Fruit fly (Drosophila melanogaster) whole organism, embryonic: Measurements from ENCODE around the gene flip.

Experiments
- Atf6 ChIP-seq: fragments of 200-800 bp; sonication (Bioruptor generic); IDR thresholded peaks from 2 replicates; pipeline ENCODE4 v1.3.6; 2022; ENCODE audit warnings: missing biosample characterization, missing genetic modification characterization
- B-H2 ChIP-seq: fragments of 200-800 bp; sonication (Bioruptor generic); optimal IDR thresholded peaks from 2 replicates; lab custom pipeline; 2018; ENCODE audit warnings: missing biosample characterization, mild to moderate bottlenecking, missing genetic modification characterization
- BEAF-32 ChIP-seq: fragments of 200-800 bp; sonication (Bioruptor generic); optimal IDR thresholded peaks from 3 replicates; lab custom pipeline; 2017; ENCODE audit warnings: missing biosample characterization, missing genetic modification characterization, mild to moderate bottlenecking, moderate library complexity, missing genetic modification reagents
- BtbVII ChIP-seq: fragments of 200-800 bp; sonication (Bioruptor generic); optimal IDR thresholded peaks from 3 replicates; lab custom pipeline; 2017; ENCODE audit warnings: missing biosample characterization, mild to moderate bottlenecking, missing genetic modification characterization
- CG10209 ChIP-seq: fragments of 200-800 bp; sonication (Bioruptor generic); optimal IDR thresholded peaks from 3 replicates; lab custom pipeline; 2017; ENCODE audit warnings: missing biosample characterization, mild to moderate bottlenecking, missing genetic modification characterization, missing genetic modification reagents
- CG10431 ChIP-seq: fragments of 200-800 bp; sonication (Bioruptor generic); optimal IDR thresholded peaks from 3 replicates; lab custom pipeline; 2018; ENCODE audit warnings: missing biosample characterization, mild to moderate bottlenecking, missing genetic modification characterization
- CG10979 ChIP-seq: fragments of 200-800 bp; sonication (Bioruptor generic); optimal IDR thresholded peaks from 2 replicates; lab custom pipeline; 2018; ENCODE audit warnings: missing biosample characterization, mild to moderate bottlenecking, missing genetic modification characterization, moderate library complexity
- CG11247 ChIP-seq: fragments of 200-800 bp; sonication (Bioruptor generic); IDR thresholded peaks from 2 replicates; pipeline ENCODE4 v1.3.6; 2022; ENCODE audit warnings: missing biosample characterization, missing genetic modification characterization
- CG13624 ChIP-seq: fragments of 200-800 bp; sonication (Bioruptor generic); optimal IDR thresholded peaks from 2 replicates; lab custom pipeline; 2016; ENCODE audit warnings: missing biosample characterization, missing genetic modification characterization
- CG15514 ChIP-seq: fragments of 200-800 bp; sonication (Bioruptor generic); optimal IDR thresholded peaks from 3 replicates; lab custom pipeline; 2017; ENCODE audit warnings: missing biosample characterization, missing genetic modification characterization, mild to moderate bottlenecking, moderate library complexity, missing genetic modification reagents
- CG18599 ChIP-seq: fragments of 200-800 bp; sonication (Bioruptor generic); optimal IDR thresholded peaks from 3 replicates; lab custom pipeline; 2017; ENCODE audit warnings: missing biosample characterization, missing genetic modification characterization, mild to moderate bottlenecking, moderate library complexity, missing genetic modification reagents
- CG2116 ChIP-seq: fragments of 200-800 bp; sonication (Bioruptor generic); optimal IDR thresholded peaks from 3 replicates; lab custom pipeline; 2018; ENCODE audit warnings: missing biosample characterization, mild to moderate bottlenecking, missing genetic modification characterization
- CG2712 ChIP-seq: fragments of 200-800 bp; optimal IDR thresholded peaks from 3 replicates; lab custom pipeline; 2019; ENCODE audit warnings: missing biosample characterization, mild to moderate bottlenecking, missing genetic modification characterization, moderate library complexity
- CG30403 ChIP-seq: fragments of 200-800 bp; sonication (Bioruptor generic); optimal IDR thresholded peaks from 3 replicates; lab custom pipeline; 2016; ENCODE audit warnings: missing biosample characterization, missing genetic modification characterization
- CG5180 ChIP-seq: fragments of 200-800 bp; sonication (Bioruptor generic); optimal IDR thresholded peaks from 3 replicates; lab custom pipeline; 2017; ENCODE audit warnings: missing biosample characterization, missing genetic modification characterization, mild to moderate bottlenecking, moderate library complexity, missing genetic modification reagents
- CG7745 ChIP-seq: fragments of 200-800 bp; sonication (Bioruptor generic); optimal IDR thresholded peaks from 2 replicates; lab custom pipeline; 2018; ENCODE audit warnings: missing biosample characterization, mild to moderate bottlenecking, missing genetic modification characterization, moderate library complexity
- CG7786 ChIP-seq: fragments of 200-800 bp; sonication (Bioruptor generic); optimal IDR thresholded peaks from 2 replicates; lab custom pipeline; 2016; ENCODE audit warnings: missing biosample characterization, missing genetic modification characterization
- CG9727 ChIP-seq: fragments of 200-800 bp; sonication (Bioruptor generic); optimal IDR thresholded peaks from 3 replicates; lab custom pipeline; 2017; ENCODE audit warnings: missing biosample characterization, mild to moderate bottlenecking, missing genetic modification characterization
- E2f2 ChIP-seq: fragments of 200-800 bp; sonication (Bioruptor generic); IDR thresholded peaks from 2 replicates; pipeline ENCODE4 v1.3.6; 2022; ENCODE audit warnings: missing biosample characterization, missing genetic modification characterization
- Ets97D ChIP-seq: fragments of 200-800 bp; sonication (Bioruptor generic); optimal IDR thresholded peaks from 3 replicates; lab custom pipeline; 2016; ENCODE audit warnings: missing biosample characterization, missing genetic modification characterization
- Hr51 ChIP-seq, 2 experiments: fragments of 200-800 bp; sonication (Bioruptor generic); optimal IDR thresholded peaks; 2 replicates in 1 of 2; 3 replicates in 1 of 2; lab custom pipeline; 2016 to 2018; ENCODE audit warnings: missing biosample characterization in 2 of 2, missing genetic modification characterization in 2 of 2, mild to moderate bottlenecking in 1 of 2, moderate library complexity in 1 of 2
- Hsf ChIP-seq: fragments of 200-800 bp; sonication (Bioruptor generic); optimal IDR thresholded peaks from 3 replicates; lab custom pipeline; 2016; ENCODE audit warnings: missing biosample characterization, missing genetic modification characterization
- Max ChIP-seq: fragments of 200-800 bp; sonication (Bioruptor generic); optimal IDR thresholded peaks from 2 replicates; lab custom pipeline; 2016; ENCODE audit warnings: missing biosample characterization, mild to moderate bottlenecking, missing genetic modification characterization
- Mes4 ChIP-seq: fragments of 200-800 bp; sonication (Bioruptor generic); optimal IDR thresholded peaks from 2 replicates; lab custom pipeline; 2016; ENCODE audit warnings: missing biosample characterization, missing genetic modification characterization
- Nf-YC ChIP-seq: fragments of 200-800 bp; optimal IDR thresholded peaks from 3 replicates; lab custom pipeline; 2019; ENCODE audit warnings: missing biosample characterization, mild to moderate bottlenecking, missing genetic modification characterization, moderate library complexity
- Opbp ChIP-seq: fragments of 200-800 bp; sonication (Bioruptor generic); IDR thresholded peaks from 3 replicates; pipeline ENCODE4 v1.3.6; 2022; ENCODE audit warnings: missing biosample characterization, missing genetic modification characterization; ENCODE audit not compliant: partially characterized antibody
- Sry-δ ChIP-seq: fragments of 200-800 bp; sonication (Bioruptor generic); optimal IDR thresholded peaks from 2 replicates; lab custom pipeline; 2016; ENCODE audit warnings: missing biosample characterization, missing genetic modification characterization
- Xrp1 ChIP-seq: fragments of 200-800 bp; sonication (Bioruptor generic); IDR thresholded peaks from 2 replicates; pipeline ENCODE4 v1.3.6; 2022; ENCODE audit warnings: missing biosample characterization, missing genetic modification characterization
- YL-1 ChIP-seq: fragments of 200-800 bp; sonication (Bioruptor generic); optimal IDR thresholded peaks from 3 replicates; lab custom pipeline; 2017; ENCODE audit warnings: missing biosample characterization, mild to moderate bottlenecking, missing genetic modification characterization
- dimm ChIP-seq: fragments of 200-800 bp; sonication (Bioruptor generic); IDR thresholded peaks from 2 replicates; pipeline ENCODE4 v1.3.6; 2022; ENCODE audit warnings: missing biosample characterization, missing genetic modification characterization
- ewg ChIP-seq: fragments of 200-800 bp; sonication (Bioruptor generic); optimal IDR thresholded peaks from 3 replicates; lab custom pipeline; 2017; ENCODE audit warnings: mild to moderate bottlenecking, missing biosample characterization, missing genetic modification reagents, missing genetic modification characterization
- her ChIP-seq: fragments of 200-800 bp; sonication (Bioruptor generic); optimal IDR thresholded peaks from 2 replicates; lab custom pipeline; 2016; ENCODE audit warnings: missing biosample characterization, missing genetic modification characterization
- lola ChIP-seq, 3 experiments: fragments of >200 bp in 2 of 3; fragments of 200-800 bp in 1 of 3; sonication (Bioruptor generic) in 1 of 3; optimal IDR thresholded peaks; 2 replicates each; lab custom pipeline; 2017 to 2019; ENCODE audit warnings: missing biosample characterization in 3 of 3, missing genetic modification characterization in 3 of 3, mild to moderate bottlenecking in 1 of 3, moderate library complexity in 1 of 3
- maf-S ChIP-seq: fragments of 200-800 bp; sonication (Bioruptor generic); optimal IDR thresholded peaks from 2 replicates; lab custom pipeline; 2016; ENCODE audit warnings: missing biosample characterization, missing genetic modification characterization
- mld ChIP-seq: fragments of 200-800 bp; sonication (Bioruptor generic); IDR thresholded peaks from 3 replicates; pipeline ENCODE4 v1.3.6; 2022; ENCODE audit warnings: missing biosample characterization, missing genetic modification characterization; ENCODE audit not compliant: partially characterized antibody
- prd ChIP-seq, 3 experiments: fragments of >200 bp in 2 of 3; fragments of 200-800 bp in 1 of 3; sonication (Bioruptor generic) in 1 of 3; optimal IDR thresholded peaks in 2 of 3; IDR thresholded peaks in 1 of 3; 2 replicates in 2 of 3; 3 replicates in 1 of 3; pipeline versions ENCODE4 v1.3.6 to Lab custom; 2017 to 2022; ENCODE audit warnings: missing biosample characterization in 1 of 3, missing genetic modification characterization in 1 of 3
- repo ChIP-seq: fragments of 200-800 bp; sonication (Bioruptor generic); optimal IDR thresholded peaks from 2 replicates; lab custom pipeline; 2016; ENCODE audit warnings: missing biosample characterization, missing genetic modification characterization
- row ChIP-seq: fragments of 200-800 bp; sonication (Bioruptor generic); IDR thresholded peaks from 3 replicates; pipeline ENCODE4 v1.3.6; 2022; ENCODE audit warnings: missing biosample characterization, missing genetic modification characterization
- sima ChIP-seq: fragments of 200-800 bp; sonication (Bioruptor generic); optimal IDR thresholded peaks from 2 replicates; lab custom pipeline; 2016; ENCODE audit warnings: missing biosample characterization, missing genetic modification characterization
- sob ChIP-seq: fragments of 200-800 bp; sonication (Bioruptor generic); IDR thresholded peaks from 2 replicates; pipeline ENCODE4 v1.3.6; 2022; ENCODE audit warnings: missing biosample characterization, missing genetic modification characterization
- ssp ChIP-seq: fragments of 200-800 bp; sonication (Bioruptor generic); IDR thresholded peaks from 2 replicates; pipeline ENCODE4 v1.3.6; 2022; ENCODE audit warnings: missing biosample characterization, missing genetic modification characterization
- stwl ChIP-seq: fragments of 200-800 bp; sonication (Bioruptor generic); optimal IDR thresholded peaks from 3 replicates; lab custom pipeline; 2018; ENCODE audit warnings: missing biosample characterization, mild to moderate bottlenecking, missing genetic modification characterization, moderate library complexity
- sug ChIP-seq: fragments of 200-800 bp; optimal IDR thresholded peaks from 2 replicates; lab custom pipeline; 2019; ENCODE audit warnings: missing biosample characterization, mild to moderate bottlenecking, missing genetic modification characterization, moderate library complexity
- tgo ChIP-seq: fragments of 200-800 bp; sonication (Bioruptor generic); IDR thresholded peaks from 3 replicates; pipeline ENCODE4 v1.3.6; 2022; ENCODE audit warnings: missing biosample characterization, missing genetic modification characterization
- unc-4 ChIP-seq: fragments of 200-800 bp; sonication (Bioruptor generic); IDR thresholded peaks from 2 replicates; pipeline ENCODE4 v1.3.6; 2022; ENCODE audit warnings: missing biosample characterization, missing genetic modification characterization; ENCODE audit not compliant: partially characterized antibody
- vfl ChIP-seq: fragments of 200-800 bp; sonication (Bioruptor generic); optimal IDR thresholded peaks from 2 replicates; lab custom pipeline; 2016; ENCODE audit warnings: missing biosample characterization, missing genetic modification characterization
- vvl ChIP-seq: fragments of 200-800 bp; sonication (Bioruptor generic); IDR thresholded peaks from 2 replicates; pipeline ENCODE4 v1.3.6; 2022; ENCODE audit warnings: missing biosample characterization, missing genetic modification characterization
- wek ChIP-seq: fragments of 200-800 bp; sonication (Bioruptor generic); optimal IDR thresholded peaks from 3 replicates; lab custom pipeline; 2018; ENCODE audit warnings: missing biosample characterization, mild to moderate bottlenecking, missing genetic modification characterization, moderate library complexity

The flip gene

DNA sequence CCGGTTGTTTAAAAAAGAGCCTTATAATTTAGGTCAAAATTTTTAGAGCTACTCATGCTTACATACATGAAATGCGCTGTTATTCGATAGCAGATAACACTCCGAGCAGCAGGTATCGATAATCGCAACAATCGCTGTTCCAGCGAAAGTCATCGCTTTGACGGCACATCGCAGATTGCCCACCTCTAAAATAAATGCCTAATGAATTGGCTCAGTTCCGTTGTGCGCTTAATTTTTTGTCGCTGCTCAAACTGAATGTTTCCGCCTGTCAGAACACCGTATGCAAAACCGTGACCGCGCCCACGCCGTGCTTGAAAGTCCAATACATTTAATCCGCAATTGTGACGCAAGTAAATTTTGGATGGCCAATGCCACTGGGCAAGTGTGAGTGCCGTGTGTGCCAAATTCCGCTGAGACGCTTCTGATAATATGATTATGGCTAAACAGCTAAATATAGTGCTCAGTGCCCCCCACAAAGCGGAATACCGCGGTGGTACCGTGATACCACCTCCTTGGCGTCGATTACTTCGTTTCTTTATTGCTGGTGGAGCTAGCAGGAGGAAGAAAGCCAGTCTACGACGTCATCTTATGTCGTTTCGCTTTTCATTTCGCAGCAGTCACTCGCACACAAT is 41.9 kb upstream of the flip start, which contains the start of gene CG9795 (continued):
- no peak for TF ChIP-seq Mes4
- TF ChIP-seq CG13624 (GFP tag; lab: Kevin White, UChicago): peak; percentile 18
- peak; percentile 93 for TF ChIP-seq sug (tag; lab: Kevin White, UChicago)
- TF ChIP-seq Hr51 (GFP tag; optimal IDR thresholded peaks at IDR 0.05; lab: Kevin White, UChicago): peak in 1 of 2 experiments; percentile 41
- peak; percentile 57 for TF ChIP-seq row
- peak; percentile 34 for TF ChIP-seq repo (GFP tag; lab: Kevin White, UChicago)
- no peak for TF ChIP-seq sima (GFP tag; lab: Kevin White, UChicago)
- TF ChIP-seq Sry-δ: peak; percentile 94
- peak; percentile 26 for TF ChIP-seq B-H2 (GFP tag; lab: Kevin White, UChicago)
- no peak for TF ChIP-seq CG9727 (GFP tag; lab: Kevin White, UChicago)
- TF ChIP-seq stwl (tag; lab: Kevin White, UChicago): peak; percentile 93
- peak; percentile 55 for TF ChIP-seq E2f2 (GFP tag; lab: Robert Waterston, UW)
- TF ChIP-seq BEAF-32: peak; percentile 80
- TF ChIP-seq CG2712 (tag; lab: Kevin White, UChicago): peak; percentile 41
- no peak for TF ChIP-seq prd (optimal IDR thresholded peaks at IDR 0.05; lab: Kevin White, UChicago)
- 0 out of 3 replicates have a peak, but pooled peaks have one; percentile 29 for TF ChIP-seq prd (GFP tag; IDR thresholded peaks at IDR 0.05; lab: Robert Waterston, UW)
- peak; percentile 38 for TF ChIP-seq CG30403 (GFP tag; lab: Kevin White, UChicago)
- peak; percentile 49 for TF ChIP-seq CG18599
- peak; percentile 92 for TF ChIP-seq Opbp (GFP tag; lab: Robert Waterston, UW)
- TF ChIP-seq maf-S (GFP tag; lab: Kevin White, UChicago): peak; percentile 31
- TF ChIP-seq Ets97D (GFP tag; lab: Kevin White, UChicago): peak; percentile 75
- TF ChIP-seq wek: peak; percentile 41
- TF ChIP-seq Max: peak; percentile 18
- TF ChIP-seq vvl (GFP tag; lab: Robert Waterston, UW): peak; percentile 45; the same call in 1 of the 2 replicates
- peak; percentile 19; the same call in 1 of the 2 replicates for TF ChIP-seq Xrp1 (GFP tag; lab: Robert Waterston, UW)
- peak; percentile 46; the same call in 1 of the 2 replicates for TF ChIP-seq Atf6 (GFP tag; lab: Robert Waterston, UW)
- TF ChIP-seq Nf-YC (tag; lab: Kevin White, UChicago): peak; percentile 42
- peak; percentile 29 for TF ChIP-seq Hsf (GFP tag; lab: Kevin White, UChicago)
- TF ChIP-seq lola (GFP tag; optimal IDR thresholded peaks at IDR 0.05; lab: Kevin White, UChicago): no peak
- TF ChIP-seq CG7745: peak; percentile 54
- peak; percentile 71 for TF ChIP-seq sob (GFP tag; lab: Robert Waterston, UW)
- TF ChIP-seq dimm (GFP tag; lab: Robert Waterston, UW): no peak
- TF ChIP-seq CG7786 (GFP tag; lab: Kevin White, UChicago): peak; percentile 44
- peak; percentile 84 for TF ChIP-seq CG15514
- peak; percentile 8 for TF ChIP-seq BtbVII
- TF ChIP-seq CG10431 (GFP tag; lab: Kevin White, UChicago): peak; percentile 100
- TF ChIP-seq vfl: peak; percentile 25
- no peak for TF ChIP-seq ewg (GFP tag; lab: Kevin White, UChicago)
- TF ChIP-seq YL-1 (GFP tag; lab: Kevin White, UChicago): peak; percentile 69
- TF ChIP-seq CG5180 (GFP tag; lab: Kevin White, UChicago): no peak
- TF ChIP-seq unc-4: peak; percentile 88
- TF ChIP-seq CG11247: 0 out of 2 replicates have a peak, but pooled peaks have one; percentile 33
- peak; percentile 63 for TF ChIP-seq her (GFP tag; lab: Kevin White, UChicago)
- no peak for TF ChIP-seq tgo (GFP tag; lab: Robert Waterston, UW)
- peak; percentile 10 for TF ChIP-seq CG10209 (GFP tag; lab: Kevin White, UChicago)
- TF ChIP-seq CG2116 (GFP tag; lab: Kevin White, UChicago): peak; percentile 82
- peak; percentile 41; the same call in 1 of the 2 replicates for TF ChIP-seq ssp (GFP tag; lab: Robert Waterston, UW)
- peak; percentile 28 for TF ChIP-seq CG10979 (tag; lab: Kevin White, UChicago)
- TF ChIP-seq mld (GFP tag; lab: Robert Waterston, UW): peak; percentile 97
